Worm (Caenorhabditis elegans) whole organism, L4 larva: Measurements from ENCODE around the gene Y80D4G.2.
"Not testable (repeated sequence)": the region's sequence is repeated elsewhere in the genome, so short reads cannot be mapped to it uniquely, and the experiment has no call there.

Source experiments
- D1046.2 ChIP-seq: fragments of 200-800 bp; sonication (Bioruptor generic); IDR thresholded peaks from 2 replicates; pipeline ENCODE4 v1.3.6; 2022; ENCODE audit warnings: missing genetic modification characterization, missing compliant biosample characterization
- F10B5.3 ChIP-seq: sonication (generic microtip); optimal IDR thresholded peaks from 2 replicates; lab custom pipeline; 2016; ENCODE audit warnings: mild to moderate bottlenecking, missing genetic modification characterization, missing compliant biosample characterization
- F26F4.8 ChIP-seq: fragments of 200-800 bp; sonication (Bioruptor generic); conservative IDR thresholded peaks from 2 replicates; pipeline ENCODE4 v1.3.6; 2022; ENCODE audit warnings: missing genetic modification characterization, missing compliant biosample characterization
- F37D6.2 ChIP-seq: sonication (generic microtip); optimal IDR thresholded peaks from 2 replicates; lab custom pipeline; 2016; ENCODE audit warnings: mild to moderate bottlenecking, missing genetic modification characterization, missing compliant biosample characterization
- F49E8.2 ChIP-seq: sonication (generic microtip); optimal IDR thresholded peaks from 2 replicates; lab custom pipeline; 2016; ENCODE audit warnings: missing compliant biosample characterization, mild to moderate bottlenecking, missing genetic modification characterization, borderline replicate concordance
- R02D3.7 ChIP-seq: fragments of 150-350 bp; sonication (generic microtip); optimal IDR thresholded peaks from 3 replicates; lab custom pipeline; 2014; ENCODE audit warnings: missing biosample characterization, missing genetic modification characterization
- T26A8.4 ChIP-seq: fragments of 200-800 bp; sonication (Bioruptor generic); IDR thresholded peaks from 2 replicates; pipeline ENCODE4 v1.3.6; 2022; ENCODE audit warnings: missing genetic modification characterization, missing compliant biosample characterization
- Y48G9A.11 ChIP-seq: fragments of 200-800 bp; sonication (Bioruptor generic); IDR thresholded peaks from 2 replicates; pipeline ENCODE4 v1.3.6; 2022; ENCODE audit warnings: missing genetic modification reagents, missing genetic modification characterization, missing compliant biosample characterization
- aha-1 ChIP-seq: fragments of 150-350 bp; peaks from one replicate; lab custom pipeline; 2014; ENCODE audit warnings: missing biosample characterization, missing genetic modification characterization
- aly-2 ChIP-seq: sonication (generic microtip); optimal IDR thresholded peaks from 2 replicates; lab custom pipeline; 2018; ENCODE audit warnings: missing biosample characterization, missing genetic modification characterization
- ama-1 ChIP-seq: fragments of 150-350 bp; optimal IDR thresholded peaks from 2 replicates; lab custom pipeline; 2014; ENCODE audit warnings: inconsistent platforms, mixed read lengths
- attf-4 ChIP-seq: sonication (generic microtip); optimal IDR thresholded peaks from 3 replicates; lab custom pipeline; 2017; ENCODE audit warnings: missing biosample characterization, missing genetic modification characterization
- ceh-20 ChIP-seq: fragments of 200-800 bp; sonication (Bioruptor generic); IDR thresholded peaks from 2 replicates; pipeline ENCODE4 v1.3.6; 2022; ENCODE audit warnings: missing genetic modification reagents, missing genetic modification characterization, missing compliant biosample characterization
- ceh-44 ChIP-seq: fragments of 200-800 bp; sonication (Bioruptor generic); IDR thresholded peaks from 2 replicates; pipeline ENCODE4 v1.3.6; 2022; ENCODE audit warnings: missing genetic modification reagents, missing genetic modification characterization, missing compliant biosample characterization
- ces-1 ChIP-seq: fragments of 150-350 bp; sonication (generic microtip); optimal IDR thresholded peaks from 4 replicates; lab custom pipeline; 2014; ENCODE audit warnings: missing biosample characterization, missing genetic modification reagents, missing genetic modification characterization
- ctbp-1 ChIP-seq: fragments of 200-800 bp; sonication (Bioruptor generic); IDR thresholded peaks from 2 replicates; pipeline ENCODE4 v1.3.6; 2022; ENCODE audit warnings: missing genetic modification reagents, missing genetic modification characterization, missing compliant biosample characterization
- daf-12 ChIP-seq: fragments of 150-350 bp; optimal IDR thresholded peaks from 2 replicates; lab custom pipeline; 2014; ENCODE audit warnings: missing biosample characterization, missing genetic modification reagents, missing genetic modification characterization
- daf-19 ChIP-seq: fragments of 200-800 bp; sonication (Bioruptor generic); conservative IDR thresholded peaks from 2 replicates; pipeline ENCODE4 v1.3.6; 2022; ENCODE audit warnings: missing genetic modification characterization, missing compliant biosample characterization
- dmd-8 ChIP-seq: fragments of 200-800 bp; sonication (Bioruptor generic); IDR thresholded peaks from 2 replicates; pipeline ENCODE4 v1.3.6; 2022; ENCODE audit warnings: missing genetic modification characterization, missing compliant biosample characterization
- duxl-1 ChIP-seq: sonication (generic microtip); optimal IDR thresholded peaks from 2 replicates; lab custom pipeline; 2016; ENCODE audit warnings: mild to moderate bottlenecking, missing genetic modification characterization, moderate library complexity, missing compliant biosample characterization; ENCODE audit not compliant: poor library complexity
- egl-43 ChIP-seq: fragments of 200-800 bp; sonication (Bioruptor generic); IDR thresholded peaks from 2 replicates; pipeline ENCODE4 v1.3.6; 2022; ENCODE audit warnings: missing genetic modification reagents, missing genetic modification characterization, missing compliant biosample characterization
- fkh-10 ChIP-seq: fragments of 150-350 bp; optimal IDR thresholded peaks from 2 replicates; lab custom pipeline; 2014; ENCODE audit warnings: missing biosample characterization, missing genetic modification reagents, missing genetic modification characterization
- hif-1 ChIP-seq, 2 experiments: sonication (generic microtip); optimal IDR thresholded peaks; 2 replicates each; lab custom pipeline; 2016 to 2017; ENCODE audit warnings: missing compliant biosample characterization in 2 of 2, missing genetic modification characterization in 2 of 2, missing genetic modification reagents in 2 of 2, missing genotype in 2 of 2, mild to moderate bottlenecking in 1 of 2
- hlh-11 ChIP-seq: fragments of 200-800 bp; sonication (Bioruptor generic); optimal IDR thresholded peaks from 2 replicates; lab custom pipeline; 2018; ENCODE audit warnings: mild to moderate bottlenecking, missing genetic modification characterization, missing compliant biosample characterization
- hlh-30 ChIP-seq: sonication (generic microtip); optimal IDR thresholded peaks from 2 replicates; lab custom pipeline; 2017; ENCODE audit warnings: antibody characterized with exemption, mild to moderate bottlenecking, missing genetic modification characterization, missing compliant biosample characterization; ENCODE audit not compliant: insufficient read depth
- jun-1 ChIP-seq: fragments of 150-350 bp; optimal IDR thresholded peaks from 2 replicates; lab custom pipeline; 2014; ENCODE audit warnings: missing biosample characterization, missing genetic modification reagents, missing genetic modification characterization
- lin-38 ChIP-seq: fragments of 200-800 bp; sonication (Bioruptor generic); IDR thresholded peaks from 2 replicates; pipeline ENCODE4 v1.3.6; 2022; ENCODE audit warnings: missing genetic modification reagents, missing genetic modification characterization, missing compliant biosample characterization
- lin-39 ChIP-seq: fragments of 150-350 bp; optimal IDR thresholded peaks from 2 replicates; lab custom pipeline; 2014; ENCODE audit warnings: missing biosample characterization, missing genetic modification reagents, missing genetic modification characterization
- lsy-2 ChIP-seq, 2 experiments: fragments of 150-350 bp in 1 of 2; sonication (generic microtip) in 1 of 2; optimal IDR thresholded peaks; 2 replicates each; lab custom pipeline; 2014 to 2017; ENCODE audit warnings: missing biosample characterization in 2 of 2, missing genetic modification characterization in 2 of 2
- madf-9 ChIP-seq: fragments of 200-800 bp; sonication (Bioruptor generic); conservative IDR thresholded peaks from 2 replicates; pipeline ENCODE4 v1.3.6; 2022; ENCODE audit warnings: missing genetic modification reagents, missing genetic modification characterization, missing compliant biosample characterization
- mdt-29 ChIP-seq: fragments of 200-800 bp; sonication (Bioruptor generic); IDR thresholded peaks from 2 replicates; pipeline ENCODE4 v1.3.6; 2022; ENCODE audit warnings: missing genetic modification reagents, missing genetic modification characterization, missing compliant biosample characterization
- mep-1 ChIP-seq: fragments of 150-350 bp; sonication (generic microtip); optimal IDR thresholded peaks from 3 replicates; lab custom pipeline; 2014; ENCODE audit warnings: missing biosample characterization, missing genetic modification characterization
- mes-2 ChIP-seq: sonication (generic microtip); optimal IDR thresholded peaks from 2 replicates; lab custom pipeline; 2016; ENCODE audit warnings: missing genotype, mild to moderate bottlenecking, missing genetic modification characterization, missing compliant biosample characterization; ENCODE audit not compliant: poor library complexity, severe bottlenecking
- nhr-102 ChIP-seq: sonication (generic microtip); optimal IDR thresholded peaks from 2 replicates; lab custom pipeline; 2016; ENCODE audit warnings: mild to moderate bottlenecking, missing genetic modification characterization, moderate library complexity, missing compliant biosample characterization
- nhr-28 ChIP-seq: fragments of 150-350 bp; optimal IDR thresholded peaks from 2 replicates; lab custom pipeline; 2014; ENCODE audit warnings: missing biosample characterization, missing genetic modification characterization
- nhr-41 ChIP-seq: fragments of 200-800 bp; sonication (Bioruptor generic); IDR thresholded peaks from 2 replicates; pipeline ENCODE4 v1.3.6; 2022; ENCODE audit warnings: missing genetic modification reagents, missing genetic modification characterization, missing compliant biosample characterization
- nhr-42 ChIP-seq: fragments of 200-800 bp; sonication (Bioruptor generic); IDR thresholded peaks from 2 replicates; pipeline ENCODE4 v1.3.6; 2022; ENCODE audit warnings: missing genetic modification characterization, missing compliant biosample characterization
- nhr-48 ChIP-seq: sonication (generic microtip); optimal IDR thresholded peaks from 2 replicates; lab custom pipeline; 2016; ENCODE audit warnings: mild to moderate bottlenecking, missing genetic modification characterization, missing compliant biosample characterization
- rbr-2 ChIP-seq: sonication (generic microtip); optimal IDR thresholded peaks from 2 replicates; lab custom pipeline; 2016; ENCODE audit warnings: missing genotype, missing genetic modification characterization, missing compliant biosample characterization
- sdz-12 ChIP-seq: fragments of 200-800 bp; sonication (Bioruptor generic); optimal IDR thresholded peaks from 2 replicates; lab custom pipeline; 2018; ENCODE audit warnings: mild to moderate bottlenecking, missing genetic modification characterization, missing compliant biosample characterization
- set-16 ChIP-seq: fragments of 200-800 bp; sonication (Bioruptor generic); IDR thresholded peaks from 2 replicates; pipeline ENCODE4 v1.3.6; 2022; ENCODE audit warnings: missing genetic modification reagents, missing genetic modification characterization, missing compliant biosample characterization
- snpc-1.2 ChIP-seq: fragments of 200-800 bp; sonication (Bioruptor generic); IDR thresholded peaks from 2 replicates; pipeline ENCODE4 v1.3.6; 2022; ENCODE audit warnings: missing genetic modification reagents, missing genetic modification characterization, missing compliant biosample characterization
- unc-130 ChIP-seq: sonication (generic microtip); optimal IDR thresholded peaks from 2 replicates; lab custom pipeline; 2016; ENCODE audit warnings: missing genetic modification reagents, missing genetic modification characterization, missing compliant biosample characterization
- unc-62 ChIP-seq, 3 experiments: fragments of 150-350 bp in 1 of 3; sonication (generic microtip); optimal IDR thresholded peaks in 2 of 3; peaks in 1 of 3; 1 replicate in 1 of 3; 2 replicates in 2 of 3; lab custom pipeline; 2014 to 2017; ENCODE audit warnings: missing biosample characterization in 3 of 3, missing genetic modification characterization in 3 of 3, missing genetic modification reagents in 3 of 3, missing genotype in 1 of 3
- vab-7 ChIP-seq: fragments of 200-800 bp; sonication (Bioruptor generic); IDR thresholded peaks from 2 replicates; pipeline ENCODE4 v1.3.6; 2022; ENCODE audit warnings: missing genetic modification reagents, missing genetic modification characterization, missing compliant biosample characterization
- zip-11 ChIP-seq: fragments of 200-800 bp; sonication (Bioruptor generic); IDR thresholded peaks from 2 replicates; pipeline ENCODE4 v1.3.6; 2022; ENCODE audit warnings: missing genetic modification characterization, missing compliant biosample characterization
- zip-2 ChIP-seq: fragments of 150-350 bp; optimal IDR thresholded peaks from 2 replicates; lab custom pipeline; 2014; ENCODE audit warnings: missing biosample characterization, missing genetic modification characterization

The Y80D4G.2 gene

ce11 chrIII:7594482-7594881, at the start of gene Y80D4G.2:
Gene Y80D4G.2, minus strand, starts transcription at chrIII:7594582.
- TF ChIP-seq nhr-42 (GFP tag; lab: Robert Waterston, UW); daf-19; lin-39: not testable (repeated sequence)

ce11 chrIII:7643084-7643483, 48.7 kb upstream of the Y80D4G.2 start, which contains the start of gene upp-1:
Gene upp-1, minus strand, starts transcription at chrIII:7643101.
- TF ChIP-seq zip-11 (GFP tag; lab: Robert Waterston, UW) (no peak), fkh-10 (GFP tag; lab: Kevin White, UChicago) (peak; percentile 8), ctbp-1 (GFP tag; lab: Robert Waterston, UW) (peak; percentile 49; the same call in 1 of the 2 replicates), jun-1 (no peak), R02D3.7 (tag; lab: Kevin White, UChicago) (no peak), snpc-1.2 (GFP tag; lab: Robert Waterston, UW) (no peak), hlh-30 (tag; lab: Kevin White, UChicago) (peak; percentile 57), unc-62 (GFP tag; optimal IDR thresholded peaks at IDR 0.05 in 1 of 2; lab: Kevin White, UChicago) (peak in 1 of 2 experiments; percentile 56), unc-62 (tag; optimal IDR thresholded peaks at IDR 0.05; lab: Kevin White, UChicago) (no peak), aha-1 (tag; lab: Kevin White, UChicago) (peak; percentile 100), lin-38 (GFP tag; lab: Robert Waterston, UW) (no peak), hif-1 (tag; optimal IDR thresholded peaks at IDR 0.05; lab: Kevin White, UChicago) (peak; percentile 16 to 96), zip-2 (no peak), lsy-2 (tag; optimal IDR thresholded peaks at IDR 0.05; lab: Kevin White, UChicago) (peak in 1 of 2 experiments; percentile 45), ces-1 (GFP tag; lab: Kevin White, UChicago) (peak; percentile 20), mdt-29 (no peak), aly-2 (no peak), F10B5.3 (no peak)

- 0 out of 2 replicates have a peak, but pooled peaks have one; percentile 60 for TF ChIP-seq nhr-41 (GFP tag; lab: Robert Waterston, UW)
- no peak for TF ChIP-seq F37D6.2 (tag; lab: Kevin White, UChicago)
- TF ChIP-seq mdt-29, result 0 out of 2 replicates have a peak, but pooled peaks have one; percentile 6
- 0 out of 2 replicates have a peak, but pooled peaks have one; percentile 11 for TF ChIP-seq F26F4.8
- 0 out of 2 replicates have a peak, but pooled peaks have one; percentile 55 for TF ChIP-seq ceh-44 (GFP tag; lab: Robert Waterston, UW)
- peak; percentile 69 for TF ChIP-seq unc-130
- TF ChIP-seq ama-1 (lab: Kevin White, UChicago), result no peak
- peak; percentile 84 for TF ChIP-seq dmd-8 (GFP tag; lab: Robert Waterston, UW)
- peak; percentile 13 for TF ChIP-seq hlh-11 (tag; lab: Kevin White, UChicago)
- TF ChIP-seq attf-4, result no peak
- TF ChIP-seq D1046.2, result 0 out of 2 replicates have a peak, but pooled peaks have one; percentile 55
- no peak for TF ChIP-seq ceh-20 (GFP tag; lab: Robert Waterston, UW)
- TF ChIP-seq nhr-28, result peak; percentile 13
- no peak for TF ChIP-seq daf-12 (tag; lab: Kevin White, UChicago)
- TF ChIP-seq vab-7 (GFP tag; lab: Robert Waterston, UW), result peak; percentile 82
- peak; percentile 45 for TF ChIP-seq mep-1 (tag; lab: Kevin White, UChicago)
- no peak for TF ChIP-seq jun-1
- peak; percentile 76 for TF ChIP-seq egl-43 (GFP tag; lab: Robert Waterston, UW)
- peak; percentile 53 for TF ChIP-seq T26A8.4 (GFP tag; lab: Robert Waterston, UW)
- TF ChIP-seq rbr-2 (tag; lab: Kevin White, UChicago), result peak; percentile 40
- peak; percentile 37 for TF ChIP-seq F49E8.2 (tag; lab: Kevin White, UChicago)
- TF ChIP-seq hlh-30 (tag; lab: Kevin White, UChicago), result peak; percentile 61
- TF ChIP-seq nhr-102 (tag; lab: Kevin White, UChicago), result peak; percentile 30
- peak; percentile 81 for TF ChIP-seq madf-9
- TF ChIP-seq nhr-48 (tag; lab: Kevin White, UChicago), result peak; percentile 59
- no peak for TF ChIP-seq set-16 (GFP tag; lab: Robert Waterston, UW)
- peak; percentile 46 for TF ChIP-seq duxl-1 (tag; lab: Kevin White, UChicago)
- peak; percentile 82 for TF ChIP-seq Y48G9A.11 (GFP tag; lab: Robert Waterston, UW)
- TF ChIP-seq mes-2 (tag; lab: Kevin White, UChicago), result peak; percentile 69
- peak; percentile 0 for TF ChIP-seq sdz-12
These were observed 47.6 kb upstream of the Y80D4G.2 start for ce11 chrIII:7642015-7642414.
